Worm (Caenorhabditis elegans) whole organism, young adult: ENCODE measurements around the gene bath-3.
A peak's percentile ranks its signal among the peaks of the same experiment; 100 is the strongest.

ENCODE experiments used
- B0019.2 ChIP-seq: fragments of 200-800 bp; sonication (Bioruptor generic); conservative IDR thresholded peaks from 2 replicates; pipeline ENCODE4 v1.3.6; 2022; ENCODE audit warnings: missing genetic modification reagents, missing genetic modification characterization, missing compliant biosample characterization
- B0336.3 ChIP-seq: fragments of 200-800 bp; sonication (Bioruptor generic); IDR thresholded peaks from 2 replicates; pipeline ENCODE4 v1.3.6; 2022; ENCODE audit warnings: missing genetic modification characterization, missing compliant biosample characterization
- C17E4.6 ChIP-seq: fragments of 200-800 bp; sonication (Bioruptor generic); IDR thresholded peaks from 2 replicates; pipeline ENCODE4 v1.3.6; 2022; ENCODE audit warnings: missing genetic modification reagents, missing genetic modification characterization, missing compliant biosample characterization
- D2030.7 ChIP-seq: fragments of 200-800 bp; sonication (Bioruptor generic); IDR thresholded peaks from 2 replicates; pipeline ENCODE4 v1.3.6; 2022; ENCODE audit warnings: missing genetic modification reagents, missing genetic modification characterization, missing compliant biosample characterization
- F39B2.1 ChIP-seq: fragments of 200-800 bp; sonication (Bioruptor generic); IDR thresholded peaks from 2 replicates; pipeline ENCODE4 v1.3.6; 2022; ENCODE audit warnings: missing genetic modification reagents, missing genetic modification characterization, missing compliant biosample characterization
- F52B5.7 ChIP-seq: sonication (generic microtip); optimal IDR thresholded peaks from 2 replicates; lab custom pipeline; 2016; ENCODE audit warnings: mild to moderate bottlenecking, missing genetic modification characterization, missing compliant biosample characterization
- T07F8.4 ChIP-seq: sonication (generic microtip); optimal IDR thresholded peaks from 2 replicates; lab custom pipeline; 2016; ENCODE audit warnings: mild to moderate bottlenecking, missing genetic modification characterization, moderate library complexity, missing compliant biosample characterization
- Y79H2A.3 ChIP-seq: fragments of 200-800 bp; sonication (Bioruptor generic); conservative IDR thresholded peaks from 2 replicates; pipeline ENCODE4 v1.3.6; 2022; ENCODE audit warnings: missing genetic modification reagents, missing genetic modification characterization, missing compliant biosample characterization
- athp-1 ChIP-seq: sonication (generic microtip); optimal IDR thresholded peaks from 2 replicates; lab custom pipeline; 2017; ENCODE audit warnings: mild to moderate bottlenecking, missing genetic modification characterization, missing compliant biosample characterization
- attf-3 ChIP-seq: fragments of 200-800 bp; sonication (Bioruptor generic); conservative IDR thresholded peaks from 2 replicates; pipeline ENCODE4 v1.3.6; 2022; ENCODE audit warnings: missing genetic modification reagents, missing genetic modification characterization, missing compliant biosample characterization
- bed-2 ChIP-seq: fragments of 200-800 bp; sonication (Bioruptor generic); IDR thresholded peaks from 2 replicates; pipeline ENCODE4 v1.3.6; 2022; ENCODE audit warnings: missing genetic modification reagents, missing genetic modification characterization, missing compliant biosample characterization
- cebp-1 ChIP-seq, 2 experiments: fragments of 200-800 bp in 1 of 2; sonication (Bioruptor generic) in 1 of 2; sonication (generic microtip) in 1 of 2; IDR thresholded peaks in 1 of 2; optimal IDR thresholded peaks in 1 of 2; 2 replicates each; pipeline versions ENCODE4 v1.3.6 to Lab custom; 2017 to 2022; ENCODE audit warnings: missing compliant biosample characterization in 2 of 2, missing genetic modification characterization in 2 of 2, mild to moderate bottlenecking in 1 of 2, missing genetic modification reagents in 1 of 2, moderate library complexity in 1 of 2
- cebp-2 ChIP-seq: fragments of 200-800 bp; sonication (Bioruptor generic); IDR thresholded peaks from 2 replicates; pipeline ENCODE4 v1.3.6; 2022; ENCODE audit warnings: missing genetic modification characterization, missing compliant biosample characterization
- ceh-40 ChIP-seq: fragments of 200-800 bp; sonication (Bioruptor generic); IDR thresholded peaks from 2 replicates; pipeline ENCODE4 v1.3.6; 2022; ENCODE audit warnings: missing genetic modification characterization, missing compliant biosample characterization
- efl-1 ChIP-seq: fragments of 150-350 bp; optimal IDR thresholded peaks from 2 replicates; lab custom pipeline; 2014; ENCODE audit warnings: missing biosample characterization, missing genetic modification reagents, missing genetic modification characterization
- ets-4 ChIP-seq: fragments of 200-800 bp; sonication (Bioruptor generic); optimal IDR thresholded peaks from 2 replicates; lab custom pipeline; 2018; ENCODE audit warnings: mild to moderate bottlenecking, missing genetic modification characterization, missing compliant biosample characterization
- hlh-26 ChIP-seq: fragments of 200-800 bp; sonication (Bioruptor generic); conservative IDR thresholded peaks from 2 replicates; pipeline ENCODE4 v1.3.6; 2022; ENCODE audit warnings: missing genetic modification reagents, missing genetic modification characterization, missing compliant biosample characterization
- hsf-1 ChIP-seq: fragments of 200-800 bp; sonication (Bioruptor generic); IDR thresholded peaks from 2 replicates; pipeline ENCODE4 v1.3.6; 2022; ENCODE audit warnings: missing genetic modification reagents, missing genetic modification characterization, missing compliant biosample characterization
- lsl-1 ChIP-seq: fragments of 200-800 bp; sonication (Bioruptor generic); optimal IDR thresholded peaks from 2 replicates; lab custom pipeline; 2018; ENCODE audit warnings: mild to moderate bottlenecking, missing genetic modification characterization, moderate library complexity, missing compliant biosample characterization
- madf-10 ChIP-seq: sonication (generic microtip); optimal IDR thresholded peaks from 2 replicates; lab custom pipeline; 2016; ENCODE audit warnings: mild to moderate bottlenecking, missing genetic modification characterization, missing compliant biosample characterization
- madf-6 ChIP-seq: fragments of 200-800 bp; sonication (Bioruptor generic); IDR thresholded peaks from 2 replicates; pipeline ENCODE4 v1.3.6; 2022; ENCODE audit warnings: missing genetic modification reagents, missing genetic modification characterization, missing compliant biosample characterization
- mcd-1 ChIP-seq: fragments of 200-800 bp; sonication (Bioruptor generic); IDR thresholded peaks from 2 replicates; pipeline ENCODE4 v1.3.6; 2022; ENCODE audit warnings: missing genetic modification reagents, missing genetic modification characterization, missing compliant biosample characterization
- mes-4 ChIP-seq: sonication (generic microtip); optimal IDR thresholded peaks from 2 replicates; lab custom pipeline; 2016; ENCODE audit warnings: missing genotype, missing genetic modification characterization, missing compliant biosample characterization
- repo-1 ChIP-seq: sonication (generic microtip); optimal IDR thresholded peaks from 2 replicates; lab custom pipeline; 2017; ENCODE audit warnings: mild to moderate bottlenecking, missing genetic modification characterization, missing compliant biosample characterization
- zfh-2 ChIP-seq: fragments of 200-800 bp; sonication (Bioruptor generic); conservative IDR thresholded peaks from 2 replicates; pipeline ENCODE4 v1.3.6; 2022; ENCODE audit warnings: missing genetic modification reagents, missing genetic modification characterization, missing compliant biosample characterization
- zim-3 ChIP-seq: sonication (generic microtip); optimal IDR thresholded peaks from 2 replicates; lab custom pipeline; 2017; ENCODE audit warnings: mild to moderate bottlenecking, missing genetic modification characterization, moderate library complexity, missing compliant biosample characterization
- ztf-22 ChIP-seq: fragments of 200-800 bp; sonication (Bioruptor generic); optimal IDR thresholded peaks from 2 replicates; lab custom pipeline; 2018; ENCODE audit warnings: mild to moderate bottlenecking, missing genetic modification characterization, moderate library complexity, missing compliant biosample characterization
- ztf-25 ChIP-seq: fragments of 200-800 bp; sonication (Bioruptor generic); IDR thresholded peaks from 2 replicates; pipeline ENCODE4 v1.3.6; 2022; ENCODE audit warnings: missing genetic modification reagents, missing genetic modification characterization, missing compliant biosample characterization
- ztf-6 ChIP-seq: fragments of 200-800 bp; sonication (Bioruptor generic); IDR thresholded peaks from 2 replicates; pipeline ENCODE4 v1.3.6; 2022; ENCODE audit warnings: missing genetic modification reagents, missing genetic modification characterization, missing compliant biosample characterization

The bath-3 gene

DNA sequence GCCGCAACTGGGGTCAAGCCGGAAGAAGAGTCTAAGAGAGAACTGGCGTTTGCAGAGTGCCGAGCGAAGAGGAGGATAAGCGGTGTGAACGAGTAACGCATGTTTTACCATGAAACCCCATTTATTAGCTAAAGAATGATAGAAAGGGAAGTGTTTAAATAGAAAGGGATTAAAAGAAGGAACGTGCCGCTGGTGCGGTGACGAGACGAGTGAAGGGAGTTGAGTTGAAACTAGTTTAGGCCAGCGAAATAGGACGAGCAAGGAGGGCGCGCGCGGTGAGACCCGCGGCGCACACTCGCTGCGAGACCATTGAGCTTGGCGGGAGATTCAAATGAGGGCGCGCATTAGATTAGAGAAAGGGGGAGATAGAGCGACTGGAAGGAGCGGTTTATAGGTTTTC lies 16.3 kb upstream of the bath-3 start, which contains the start of gene math-1:
TSS of gene math-1 (minus strand) at position 101 of the 400 bp plus-strand sequence.
- TF ChIP-seq zfh-2 (GFP tag; lab: Robert Waterston, UW): 0 out of 2 replicates have a peak, but pooled peaks have one; percentile 7
- TF ChIP-seq, all 124 proteins: peak for 1; not testable (repeated sequence) for 123

DNA sequence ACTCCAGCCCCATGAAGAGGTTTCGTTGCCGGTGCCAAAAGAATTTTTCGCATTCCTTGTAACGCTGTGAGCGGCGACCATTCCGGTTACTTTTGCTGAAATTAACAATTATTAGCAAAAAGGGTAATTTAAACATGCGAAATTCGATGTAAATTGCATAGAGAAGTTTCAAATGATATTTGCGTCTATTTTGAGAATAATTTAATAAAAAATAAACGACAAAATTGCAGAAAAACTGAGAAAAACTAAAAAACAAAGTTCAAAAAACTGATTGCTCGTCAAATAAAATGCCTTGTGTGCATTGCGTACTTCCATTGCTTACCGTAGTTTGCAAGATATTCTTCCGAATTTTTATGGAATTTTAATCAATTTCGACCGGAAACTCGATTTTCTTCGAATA lies 15.2 kb upstream of the bath-3 start, which contains the start of gene bath-24:
TSS of gene bath-24 (minus strand) at position 101 of the 400 bp plus-strand sequence.
- TF ChIP-seq cebp-2 (no peak), ztf-25 (GFP tag; lab: Robert Waterston, UW) (no peak), zfh-2 (GFP tag; lab: Robert Waterston, UW) (no peak), lsl-1 (GFP tag; lab: Kevin White, UChicago) (peak; percentile 65)
- TF ChIP-seq, all 124 proteins: peak for 1

DNA sequence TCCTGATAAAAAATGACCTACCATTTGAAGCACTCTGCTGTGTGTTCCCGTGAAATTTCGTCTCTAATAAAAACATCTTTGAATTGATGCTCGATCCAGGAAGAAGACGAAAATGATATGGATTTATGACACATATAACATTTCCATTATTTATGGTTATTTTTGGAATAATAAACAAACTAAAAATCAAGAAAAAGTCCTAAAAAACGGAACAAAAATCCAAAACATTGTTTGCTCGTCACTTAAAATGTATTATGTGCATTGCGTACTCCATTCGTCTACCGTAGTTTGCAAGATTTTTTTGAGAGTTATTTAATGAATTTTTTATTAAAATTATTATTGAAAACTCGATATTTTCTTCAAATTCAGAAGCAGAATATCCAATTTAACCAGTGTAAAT lies 12.2 kb upstream of the bath-3 start, which contains the start of gene bath-20:
TSS of gene bath-20 (minus strand) at position 101 of the 400 bp plus-strand sequence.
- TF ChIP-seq lsl-1 (GFP tag; lab: Kevin White, UChicago) (peak; percentile 31), F39B2.1 (GFP tag; lab: Robert Waterston, UW) (no peak)

DNA sequence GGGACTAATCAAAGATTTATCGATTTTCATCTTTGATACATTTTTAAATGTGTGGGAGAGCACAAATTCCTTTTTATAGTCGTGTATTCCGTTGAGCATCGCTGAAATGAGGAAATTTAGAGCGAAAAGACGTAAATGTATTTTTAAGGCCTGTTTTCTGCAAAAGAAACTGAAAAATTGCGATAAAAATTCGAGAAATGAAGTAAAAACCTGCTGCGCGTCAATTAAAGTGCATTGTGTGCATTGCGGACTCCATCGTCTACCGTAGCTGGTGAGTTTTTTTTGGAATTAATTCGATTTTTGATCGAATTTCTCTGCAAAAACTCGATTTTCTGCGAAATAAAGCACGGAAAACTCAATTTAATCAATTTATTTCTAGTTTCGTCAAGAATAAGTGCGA lies 9.0 kb upstream of the bath-3 start, which contains the start of gene bath-19:
TSS of gene bath-19 (minus strand) at position 101 of the 400 bp plus-strand sequence.
- TF ChIP-seq C17E4.6 (GFP tag; lab: Robert Waterston, UW): no peak
- TF ChIP-seq F52B5.7 (tag; lab: Kevin White, UChicago): no peak
- no peak for TF ChIP-seq athp-1 (tag; lab: Kevin White, UChicago)
- TF ChIP-seq lsl-1 (GFP tag; lab: Kevin White, UChicago): peak; percentile 54

DNA sequence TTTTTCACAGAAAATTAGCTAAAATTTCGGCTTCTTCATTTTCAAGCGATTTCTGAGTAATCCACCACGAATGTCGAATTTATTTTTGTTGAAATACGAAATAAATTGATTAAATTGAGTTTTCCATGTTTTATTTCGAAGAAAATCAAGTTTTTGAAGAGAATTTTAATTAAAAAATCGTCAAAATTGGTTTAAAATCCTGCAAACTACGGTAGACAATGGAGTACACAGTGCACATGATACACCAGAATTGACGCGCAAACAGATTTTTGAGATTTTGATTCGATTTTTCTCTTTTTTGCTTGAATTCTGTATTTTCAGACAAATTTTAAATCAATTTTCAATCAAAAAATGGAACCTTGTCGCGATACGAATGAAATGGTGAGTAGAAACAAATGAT lies 3.0 kb upstream of the bath-3 start, which contains the start of gene F59H6.14:
TSS of gene F59H6.14 (plus strand) at position 301 of the 400 bp plus-strand sequence.
- no peak for TF ChIP-seq zim-3
- peak; percentile 18 for TF ChIP-seq lsl-1 (GFP tag; lab: Kevin White, UChicago)
- TF ChIP-seq, all 124 proteins: peak for 1

DNA sequence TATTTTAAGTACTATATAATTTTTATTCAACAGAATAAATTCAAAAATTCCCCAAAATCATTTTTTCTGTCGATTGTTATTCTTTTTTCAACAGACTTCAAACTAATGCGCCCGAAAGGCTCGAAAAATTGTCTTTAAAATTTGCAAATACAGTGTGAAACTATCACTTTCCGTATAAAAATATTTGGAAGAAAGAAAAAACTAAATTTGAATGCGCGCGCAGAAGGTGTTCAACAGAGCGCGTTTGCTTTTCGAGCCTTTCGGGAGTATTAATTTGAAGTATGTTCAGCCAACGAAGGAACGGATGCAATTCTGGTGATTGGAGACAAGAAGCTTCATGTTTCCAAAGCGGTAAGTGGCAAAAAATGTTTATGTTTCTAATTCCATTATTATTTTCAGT lies 2.0 kb upstream of the bath-3 start, which contains the start of gene btb-4:
TSS of gene btb-4 (plus strand) at position 35 of the 400 bp plus-strand sequence.
- TF ChIP-seq madf-6 (GFP tag; lab: Robert Waterston, UW) (0 out of 2 replicates have a peak, but pooled peaks have one; percentile 1), mcd-1 (GFP tag; lab: Robert Waterston, UW) (peak; percentile 57), efl-1 (peak; percentile 48)

DNA sequence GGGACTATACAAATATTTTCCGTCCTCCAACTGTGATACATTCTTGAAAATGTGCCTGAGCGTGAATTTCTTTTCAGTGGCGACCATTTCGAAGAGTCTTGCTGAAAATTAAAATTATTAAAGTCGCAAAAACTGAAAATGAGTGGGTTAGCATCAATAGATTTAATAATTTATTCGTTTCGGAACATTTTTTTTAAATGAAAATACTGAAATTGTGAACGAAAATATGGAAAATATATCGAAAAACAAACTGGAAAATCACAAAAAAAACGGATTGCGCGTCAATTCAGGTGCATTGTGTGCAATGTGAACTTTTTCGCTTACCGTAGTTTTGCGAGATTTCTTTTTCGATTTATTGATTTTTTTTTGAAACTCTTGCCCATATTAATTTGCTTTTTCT lies 1.6 kb upstream of the bath-3 start, which contains the start of gene bath-5:
TSS of gene bath-5 (minus strand) at position 101 of the 400 bp plus-strand sequence.
- TF ChIP-seq D2030.7 (GFP tag; lab: Robert Waterston, UW) (peak; percentile 40; the same call in 1 of the 2 replicates), zim-3 (no peak), madf-6 (GFP tag; lab: Robert Waterston, UW) (peak; percentile 42; the same call in 1 of the 2 replicates), lsl-1 (GFP tag; lab: Kevin White, UChicago) (peak; percentile 82)

DNA sequence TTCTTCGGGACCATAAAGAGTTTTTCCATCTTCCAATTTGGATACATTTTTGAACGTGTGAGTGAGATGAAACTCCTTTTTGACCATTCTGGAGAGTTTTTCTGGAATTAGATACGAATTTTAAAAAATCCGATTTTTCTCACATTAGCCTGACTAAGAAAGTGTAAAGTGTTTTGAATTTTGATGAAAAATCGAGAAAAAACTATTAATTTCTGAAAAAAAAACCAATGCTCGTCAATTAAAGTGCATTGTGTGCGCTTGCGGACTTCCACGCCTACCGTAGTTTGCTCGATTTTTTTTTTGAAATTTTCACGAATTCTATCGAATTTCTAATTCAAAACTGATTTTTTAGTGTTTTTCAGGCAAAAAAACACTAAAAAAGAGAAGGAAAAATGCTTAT lies 1.6 kb downstream of the bath-3 start, which contains the start of gene bath-1:
TSS of gene bath-1 (minus strand) at position 101 of the 400 bp plus-strand sequence.
- TF ChIP-seq ets-4 (no peak), ztf-6 (GFP tag; lab: Robert Waterston, UW) (no peak), B0019.2 (no peak), lsl-1 (GFP tag; lab: Kevin White, UChicago) (peak; percentile 39), hsf-1 (GFP tag; lab: Robert Waterston, UW) (no peak)

DNA sequence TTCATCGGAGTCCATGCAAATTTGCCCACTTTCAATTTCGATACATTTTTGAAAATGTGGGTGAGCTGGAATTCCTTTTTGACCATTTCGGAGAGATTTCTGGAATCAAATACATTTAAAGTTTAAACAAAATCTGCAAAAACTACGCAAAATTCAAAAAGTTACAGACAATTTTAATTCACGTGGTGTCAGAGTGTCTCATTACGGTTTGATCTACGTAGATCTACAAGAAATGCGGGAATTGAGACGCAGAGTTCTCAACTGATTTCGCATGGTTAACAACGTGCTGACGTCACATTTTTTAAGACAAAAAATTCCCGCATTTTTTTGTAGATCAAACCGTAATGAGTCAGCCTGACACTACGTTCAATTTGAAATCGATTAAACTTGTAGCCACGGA lies 3.7 kb downstream of the bath-3 start, which contains the start of gene bath-21:
TSS of gene bath-21 (minus strand) at position 101 of the 400 bp plus-strand sequence.
- TF ChIP-seq hlh-26 (no peak), cebp-1 (GFP tag; IDR thresholded peaks at IDR 0.05; lab: Robert Waterston, UW) (no peak), cebp-1 (tag; optimal IDR thresholded peaks at IDR 0.05; lab: Kevin White, UChicago) (no peak), attf-3 (GFP tag; lab: Robert Waterston, UW) (no peak), mes-4 (tag; lab: Kevin White, UChicago) (no peak), B0336.3 (GFP tag; lab: Robert Waterston, UW) (no peak), ztf-22 (GFP tag; lab: Kevin White, UChicago) (no peak), bed-2 (GFP tag; lab: Robert Waterston, UW) (no peak), C17E4.6 (GFP tag; lab: Robert Waterston, UW) (no peak), madf-10 (no peak), ceh-40 (no peak), repo-1 (tag; lab: Kevin White, UChicago) (no peak), T07F8.4 (tag; lab: Kevin White, UChicago) (no peak), Y79H2A.3 (no peak)
